Fruit fly (Drosophila melanogaster): ENCODE measurements around the gene Edc3.
A peak's percentile ranks its signal among the peaks of the same experiment; 100 is the strongest.

Edc3 gene

DNA sequence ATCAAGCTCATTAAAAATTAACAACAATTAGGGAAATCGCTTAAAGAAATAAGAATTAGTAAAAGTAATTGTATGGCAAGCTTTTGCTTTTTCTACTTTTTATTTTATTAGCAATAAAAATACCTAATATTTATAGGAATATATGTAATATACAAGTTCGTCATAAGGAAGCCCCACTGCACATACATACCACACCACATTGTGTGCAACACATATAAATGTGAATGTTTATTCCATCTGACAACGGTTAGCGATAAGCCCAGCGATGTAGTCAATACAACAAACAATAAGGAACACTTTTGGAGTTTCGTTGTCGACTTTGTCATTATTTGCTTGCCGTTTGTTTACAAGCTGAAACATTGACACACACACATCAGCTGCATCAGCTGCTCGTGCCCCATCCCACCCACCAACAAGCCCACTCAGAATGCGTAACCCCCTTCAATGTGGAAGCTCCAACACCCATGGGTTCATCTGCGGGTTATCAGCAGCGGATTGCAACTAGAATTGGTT lies 44.3 kb downstream of the Edc3 start (continued):
- TF ChIP-seq tin (GFP tag; optimal IDR thresholded peaks at IDR 0.05) (peak; percentile 27), Hey (tag; optimal IDR thresholded peaks at IDR 0.05) (peak; percentile 77)

- TF ChIP-seq CG2120 (GFP tag; optimal IDR thresholded peaks at IDR 0.05), result no peak
- peak in 1 of 2 experiments; percentile 50 for TF ChIP-seq Pdp1 (GFP tag; optimal IDR thresholded peaks at IDR 0.05)
Observed at dm6 chr3L:17478826-17479225, 50.8 kb downstream of the Edc3 start, which contains the start of the genes CG13733 and qjt. TSS of gene CG13733 (minus strand) at chr3L:17478926. TSS of gene qjt (plus strand) at chr3L:17479096.

DNA sequence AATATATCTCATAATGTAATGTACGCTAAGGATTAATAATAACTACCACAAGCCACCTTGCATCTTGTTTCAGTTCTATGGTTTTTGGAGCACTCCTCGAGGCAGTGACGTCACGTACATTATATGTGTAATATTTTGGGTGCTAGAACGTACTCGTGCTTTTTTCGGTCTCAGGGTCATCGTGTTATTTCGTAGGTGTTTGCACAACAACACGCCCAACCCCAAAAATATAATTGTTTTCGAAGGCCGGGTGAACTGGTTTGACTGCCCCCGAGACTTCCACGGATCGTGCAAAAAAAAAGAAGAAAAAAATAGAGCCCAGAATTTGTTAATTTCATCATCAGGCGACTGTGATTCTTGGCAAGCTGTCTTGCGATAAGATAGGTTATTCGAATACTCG lies 53.2 kb downstream of the Edc3 start:
- peak in 1 of 2 experiments; percentile 76 for TF ChIP-seq Pdp1 (GFP tag; optimal IDR thresholded peaks at IDR 0.05)
- no peak for TF ChIP-seq CG6272 (GFP tag; IDR thresholded peaks at IDR 0.05)
- TF ChIP-seq mam (GFP tag; optimal IDR thresholded peaks at IDR 0.05), result no peak
- no peak for TF ChIP-seq CG2199 (GFP tag; IDR thresholded peaks at IDR 0.05)
- peak; percentile 50 for TF ChIP-seq MESR4 (GFP tag; optimal IDR thresholded peaks at IDR 0.05)
- TF ChIP-seq Atf6 (GFP tag; IDR thresholded peaks at IDR 0.05), result 0 out of 2 replicates have a peak, but pooled peaks have one; percentile 6
- peak; percentile 78 for TF ChIP-seq ftz-f1 (GFP tag; optimal IDR thresholded peaks at IDR 0.05)
- no peak for TF ChIP-seq klu (GFP tag; IDR thresholded peaks at IDR 0.05)
- 0 out of 2 replicates have a peak, but pooled peaks have one; percentile 13 for TF ChIP-seq slbo (GFP tag; IDR thresholded peaks at IDR 0.05)

DNA sequence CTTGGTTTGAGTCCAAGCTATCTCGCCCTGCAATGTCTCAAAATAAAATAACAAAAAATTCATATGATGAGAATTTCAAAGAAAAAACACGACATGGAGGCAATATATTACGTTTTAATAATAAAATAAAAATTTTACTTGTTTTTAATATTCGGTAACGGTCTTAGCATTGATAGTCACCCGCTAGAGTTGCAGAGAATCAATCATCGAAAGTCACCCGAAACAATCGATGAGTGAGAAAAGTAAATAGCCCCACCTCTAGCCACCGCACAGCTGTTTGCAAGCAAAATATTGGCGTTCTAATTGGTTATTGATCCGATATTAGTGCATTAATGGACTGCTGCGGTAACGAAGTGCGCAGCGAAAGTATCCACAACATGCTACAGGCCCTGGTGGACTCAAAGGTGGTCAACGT lies 53.7 kb downstream of the Edc3 start, which contains the start of gene CG34250:
CG34250 (plus strand) TSS at position 244 of the 415 bp plus-strand sequence.
- TF ChIP-seq bcd (GFP tag; optimal IDR thresholded peaks at IDR 0.05), result peak; percentile 23
- no peak for TF ChIP-seq CG17568 (GFP tag; optimal IDR thresholded peaks at IDR 0.05)
- TF ChIP-seq luna (GFP tag; optimal IDR thresholded peaks at IDR 0.05), result no peak
- TF ChIP-seq CG8089 (GFP tag; optimal IDR thresholded peaks at IDR 0.05), result no peak
- peak; percentile 15 for TF ChIP-seq Hr3 (GFP tag; optimal IDR thresholded peaks at IDR 0.05)
- TF ChIP-seq CG8281 (tag; optimal IDR thresholded peaks at IDR 0.05), result no peak
- TF ChIP-seq H15 (GFP tag; IDR thresholded peaks at IDR 0.05), result no peak
- peak; percentile 6 for TF ChIP-seq kay (GFP tag; optimal IDR thresholded peaks at IDR 0.05)
- no peak for TF ChIP-seq repo (GFP tag; optimal IDR thresholded peaks at IDR 0.05)
- TF ChIP-seq CG12744 (GFP tag; optimal IDR thresholded peaks at IDR 0.05), result no peak
- peak; percentile 72 for TF ChIP-seq sug (tag; optimal IDR thresholded peaks at IDR 0.05)
- TF ChIP-seq Ets97D (GFP tag; optimal IDR thresholded peaks at IDR 0.05), result peak; percentile 59
- TF ChIP-seq gfzf (GFP tag; optimal IDR thresholded peaks at IDR 0.05), result peak; percentile 39
- peak; percentile 67 for TF ChIP-seq Med (GFP tag)
- TF ChIP-seq CG15011 (GFP tag; optimal IDR thresholded peaks at IDR 0.05), result no peak
- peak; percentile 45 for TF ChIP-seq CG18764 (GFP tag; optimal IDR thresholded peaks at IDR 0.05)
- no peak for TF ChIP-seq CG12299 (tag; optimal IDR thresholded peaks at IDR 0.05)
- TF ChIP-seq CG11398 (GFP tag; optimal IDR thresholded peaks at IDR 0.05), result no peak
- TF ChIP-seq vvl (GFP tag; IDR thresholded peaks at IDR 0.05), result no peak
- no peak for TF ChIP-seq pros (GFP tag; optimal IDR thresholded peaks at IDR 0.05)
- no peak for TF ChIP-seq toy (GFP tag; IDR thresholded peaks at IDR 0.05)
- TF ChIP-seq bowl (GFP tag; IDR thresholded peaks at IDR 0.05), result no peak
- peak; percentile 85 for TF ChIP-seq CG14710 (tag; optimal IDR thresholded peaks at IDR 0.05)
- TF ChIP-seq row (GFP tag; IDR thresholded peaks at IDR 0.05), result peak; percentile 47; the same call in 1 of the 3 replicates
- no peak for TF ChIP-seq Hmx (GFP tag; optimal IDR thresholded peaks at IDR 0.05)
- peak; percentile 37 for TF ChIP-seq gcm2 (GFP tag; optimal IDR thresholded peaks at IDR 0.05)
- peak; percentile 95 to 99 for TF ChIP-seq crp (GFP tag; optimal IDR thresholded peaks at IDR 0.05)
- no peak for TF ChIP-seq Ssrp (tag; optimal IDR thresholded peaks at IDR 0.05)
- no peak for TF ChIP-seq CG7745 (tag; optimal IDR thresholded peaks at IDR 0.05)
- peak; percentile 44 for TF ChIP-seq Hsf (GFP tag; optimal IDR thresholded peaks at IDR 0.05)
- no peak for TF ChIP-seq stc (GFP tag; IDR thresholded peaks at IDR 0.05)
- peak; percentile 66 for TF ChIP-seq CTCF (GFP tag; optimal IDR thresholded peaks at IDR 0.05)
- TF ChIP-seq Poxn (GFP tag; IDR thresholded peaks at IDR 0.05), result no peak
- TF ChIP-seq CG42726 (GFP tag; IDR thresholded peaks at IDR 0.05; ENCODE audit: partially characterized antibody), result 0 out of 2 replicates have a peak, but pooled peaks have one; percentile 33
